Worm (Caenorhabditis elegans): ENCODE measurements around the gene C07G1.7.

Gene C07G1.7

ce11 chrIV:8211747-8212146 lies at the start of gene C07G1.7:
TSS of gene C07G1.7 (minus strand) at chrIV:8211847.
- no peak for TF ChIP-seq unc-62 (GFP tag; optimal IDR thresholded peaks at IDR 0.05)

ce11 chrIV:8260848-8261638 lies 49.4 kb upstream of the C07G1.7 start, which contains the start of gene vit-6:
TSS of gene vit-6 (plus strand) at chrIV:8261157.
- no peak for TF ChIP-seq unc-62 (GFP tag; optimal IDR thresholded peaks at IDR 0.05)

- TF ChIP-seq unc-62 (GFP tag; optimal IDR thresholded peaks at IDR 0.05), result no peak
These were observed 48.3 kb upstream of the C07G1.7 start, which contains the start of gene K07H8.7 for ce11 chrIV:8259904-8260303. TSS of gene K07H8.7 (minus strand) at chrIV:8260004.

- no peak for TF ChIP-seq unc-62 (GFP tag; optimal IDR thresholded peaks at IDR 0.05)
These were observed 43.6 kb upstream of the C07G1.7 start for ce11 chrIV:8255221-8255620.

- TF ChIP-seq unc-62 (GFP tag; optimal IDR thresholded peaks at IDR 0.05), result no peak
These were observed 42.5 kb upstream of the C07G1.7 start for ce11 chrIV:8254193-8254592.

- TF ChIP-seq unc-62 (GFP tag; optimal IDR thresholded peaks at IDR 0.05), result no peak
These were observed 41.2 kb upstream of the C07G1.7 start for ce11 chrIV:8252856-8253255.

- TF ChIP-seq unc-62 (GFP tag; optimal IDR thresholded peaks at IDR 0.05), result no peak
These were observed 39.7 kb upstream of the C07G1.7 start for ce11 chrIV:8251346-8251745.

- TF ChIP-seq unc-62 (GFP tag; optimal IDR thresholded peaks at IDR 0.05), result no peak
These were observed 35.7 kb upstream of the C07G1.7 start for ce11 chrIV:8247341-8247740.

- no peak for TF ChIP-seq unc-62 (GFP tag; optimal IDR thresholded peaks at IDR 0.05)
These were observed 32.5 kb upstream of the C07G1.7 start, which contains the start of gene T09A12.1 for ce11 chrIV:8244112-8244511. TSS of gene T09A12.1 (plus strand) at chrIV:8244412.

ce11 chrIV:8243599-8243998 lies 32.0 kb upstream of the C07G1.7 start, which contains the start of gene T09A12.8:
TSS of gene T09A12.8 (minus strand) at chrIV:8243699.
- TF ChIP-seq unc-62 (GFP tag; optimal IDR thresholded peaks at IDR 0.05), result no peak

ce11 chrIV:8243170-8243569 lies 31.5 kb upstream of the C07G1.7 start:
- no peak for TF ChIP-seq unc-62 (GFP tag; optimal IDR thresholded peaks at IDR 0.05)

- no peak for TF ChIP-seq unc-62 (GFP tag; optimal IDR thresholded peaks at IDR 0.05)
These were observed 29.7 kb upstream of the C07G1.7 start for ce11 chrIV:8241312-8241833.

- no peak for TF ChIP-seq unc-62 (GFP tag; optimal IDR thresholded peaks at IDR 0.05)
These were observed 27.9 kb upstream of the C07G1.7 start for ce11 chrIV:8239584-8239983.

ce11 chrIV:8236502-8236901 lies 24.9 kb upstream of the C07G1.7 start, which contains the start of gene nhr-66:
TSS of gene nhr-66 (minus strand) at chrIV:8236602.
- TF ChIP-seq unc-62 (GFP tag; optimal IDR thresholded peaks at IDR 0.05), result no peak

ce11 chrIV:8235114-8235686 lies 23.6 kb upstream of the C07G1.7 start:
- TF ChIP-seq unc-62 (GFP tag; optimal IDR thresholded peaks at IDR 0.05), result no peak

ce11 chrIV:8234088-8234496 lies 22.4 kb upstream of the C07G1.7 start:
- no peak for TF ChIP-seq unc-62 (GFP tag; optimal IDR thresholded peaks at IDR 0.05)

- no peak for TF ChIP-seq unc-62 (GFP tag; optimal IDR thresholded peaks at IDR 0.05)
These were observed 21.6 kb upstream of the C07G1.7 start for ce11 chrIV:8233268-8233667.

Measured in whole organism, dauer.